Worm (Caenorhabditis elegans) whole organism, L4/young adult: ENCODE data around the gene btb-2.

Source experiments
- W03F9.2 ChIP-seq: fragments of 150-350 bp; optimal IDR thresholded peaks from 2 replicates; lab custom pipeline; 2014; ENCODE audit warnings: missing biosample characterization, missing genetic modification characterization
- dao-5 ChIP-seq: sonication (generic microtip); optimal IDR thresholded peaks from 2 replicates; lab custom pipeline; 2016; ENCODE audit warnings: missing genotype, missing genetic modification characterization, moderate library complexity, missing compliant biosample characterization
- him-1 ChIP-seq: sonication (generic microtip); optimal IDR thresholded peaks from 2 replicates; lab custom pipeline; 2016; ENCODE audit warnings: missing genotype, missing genetic modification reagents, missing genetic modification characterization, missing compliant biosample characterization

- no peak for TF ChIP-seq him-1 (tag; lab: Kevin White, UChicago)
- no peak for TF ChIP-seq dao-5 (tag; lab: Kevin White, UChicago)
- TF ChIP-seq W03F9.2, result no peak
Observed at ce11 chrII:6422812-6423211, 21.1 kb downstream of the btb-2 start, which contains the start of gene K03H9.3.
